Fruit fly (Drosophila melanogaster) whole organism, pupa: ENCODE data around the gene CG32772.
A peak's percentile ranks its signal among the peaks of the same experiment; 100 is the strongest.

Experiments
- CG10348 ChIP-seq: fragments of 200-800 bp; sonication (Bioruptor generic); IDR thresholded peaks from 2 replicates; pipeline ENCODE4 v1.3.6; 2022; ENCODE audit warnings: missing biosample characterization, missing genetic modification characterization
- CG12605 ChIP-seq: fragments of 200-800 bp; sonication (Bioruptor generic); IDR thresholded peaks from 2 replicates; pipeline ENCODE4 v1.3.6; 2022; ENCODE audit warnings: missing biosample characterization, missing genetic modification characterization
- CG13204 ChIP-seq: fragments of 200-800 bp; sonication (Bioruptor generic); optimal IDR thresholded peaks from 2 replicates; lab custom pipeline; 2018; ENCODE audit warnings: missing biosample characterization, mild to moderate bottlenecking, missing genetic modification characterization, moderate library complexity
- CG14655 ChIP-seq: fragments of 200-800 bp; sonication (Bioruptor generic); optimal IDR thresholded peaks from 3 replicates; lab custom pipeline; 2017; ENCODE audit warnings: mild to moderate bottlenecking, missing biosample characterization, missing genetic modification reagents, missing genetic modification characterization
- CG15710 ChIP-seq: fragments of 200-800 bp; sonication (Bioruptor generic); optimal IDR thresholded peaks from 2 replicates; lab custom pipeline; 2018; ENCODE audit warnings: missing biosample characterization, mild to moderate bottlenecking, missing genetic modification characterization, moderate library complexity
- CG17806 ChIP-seq: fragments of 200-800 bp; sonication (Bioruptor generic); optimal IDR thresholded peaks from 2 replicates; lab custom pipeline; 2018; ENCODE audit warnings: missing biosample characterization, mild to moderate bottlenecking, missing genetic modification characterization, moderate library complexity
- CG32121 ChIP-seq: fragments of 200-800 bp; sonication (Bioruptor generic); IDR thresholded peaks from 2 replicates; pipeline ENCODE4 v1.3.6; 2022; ENCODE audit warnings: missing biosample characterization, missing genetic modification characterization
- CG34367 ChIP-seq: fragments of 200-800 bp; sonication (Bioruptor generic); optimal IDR thresholded peaks from 2 replicates; lab custom pipeline; 2018; ENCODE audit warnings: missing biosample characterization, mild to moderate bottlenecking, missing genetic modification characterization
- CG4496 ChIP-seq: fragments of 200-800 bp; sonication (Bioruptor generic); IDR thresholded peaks from 3 replicates; pipeline ENCODE4 v1.3.6; 2022; ENCODE audit warnings: missing biosample characterization, missing genetic modification characterization
- CG8159 ChIP-seq: fragments of 200-800 bp; sonication (Bioruptor generic); optimal IDR thresholded peaks from 3 replicates; lab custom pipeline; 2018; ENCODE audit warnings: missing biosample characterization, mild to moderate bottlenecking, missing genetic modification characterization, moderate library complexity
- CG8301 ChIP-seq: fragments of 200-800 bp; sonication (Bioruptor generic); optimal IDR thresholded peaks from 2 replicates; lab custom pipeline; 2018; ENCODE audit warnings: missing biosample characterization, mild to moderate bottlenecking, missing genetic modification characterization
- CG9948 ChIP-seq: fragments of 200-800 bp; sonication (Bioruptor generic); optimal IDR thresholded peaks from 2 replicates; lab custom pipeline; 2018; ENCODE audit warnings: missing biosample characterization, mild to moderate bottlenecking, missing genetic modification characterization, moderate library complexity
- D1 ChIP-seq: fragments of 200-800 bp; sonication (Bioruptor generic); optimal IDR thresholded peaks from 2 replicates; lab custom pipeline; 2018; ENCODE audit warnings: missing biosample characterization, mild to moderate bottlenecking, missing genetic modification characterization, moderate library complexity
- EcR ChIP-seq: fragments of 200-800 bp; sonication (Bioruptor generic); optimal IDR thresholded peaks from 3 replicates; lab custom pipeline; 2019; ENCODE audit warnings: missing biosample characterization, missing genetic modification characterization, mild to moderate bottlenecking, moderate library complexity, missing genetic modification reagents
- Ets98B ChIP-seq: fragments of 200-800 bp; sonication (Bioruptor generic); IDR thresholded peaks from 2 replicates; pipeline ENCODE4 v1.3.6; 2022; ENCODE audit warnings: missing biosample characterization, missing genetic modification characterization
- Pif1A ChIP-seq: fragments of 200-800 bp; sonication (Bioruptor generic); optimal IDR thresholded peaks from 3 replicates; lab custom pipeline; 2016; ENCODE audit warnings: missing biosample characterization, missing genetic modification characterization
- Pif1B ChIP-seq: fragments of 200-800 bp; sonication (Bioruptor generic); optimal IDR thresholded peaks from 3 replicates; lab custom pipeline; 2016; ENCODE audit warnings: missing biosample characterization, missing genetic modification characterization
- Snoo ChIP-seq: fragments of 200-800 bp; sonication (Bioruptor generic); optimal IDR thresholded peaks from 3 replicates; lab custom pipeline; 2017; ENCODE audit warnings: missing biosample characterization, mild to moderate bottlenecking, missing genetic modification characterization, inconsistent platforms
- fd96Ca ChIP-seq: fragments of 200-800 bp; sonication (Bioruptor generic); IDR thresholded peaks from 3 replicates; pipeline ENCODE4 v1.3.6; 2022; ENCODE audit warnings: missing biosample characterization, missing genetic modification characterization
- gl ChIP-seq: fragments of 200-800 bp; sonication (Bioruptor generic); optimal IDR thresholded peaks from 2 replicates; lab custom pipeline; 2018; ENCODE audit warnings: missing biosample characterization, mild to moderate bottlenecking, missing genetic modification characterization
- rn ChIP-seq: fragments of 200-800 bp; sonication (Bioruptor generic); IDR thresholded peaks from 2 replicates; pipeline ENCODE4 v1.3.6; 2022; ENCODE audit warnings: missing biosample characterization, missing genetic modification characterization

CG32772 gene

dm6 chrX:4908926-4909432 is at the start of gene CG32772:
Gene CG32772, plus strand, starts transcription at chrX:4909102.
- peak; percentile 99 for TF ChIP-seq Snoo (tag; lab: Kevin White, UChicago)
- peak; percentile 99 for TF ChIP-seq CG13204 (GFP tag; lab: Kevin White, UChicago)
- TF ChIP-seq Ets98B (GFP tag; lab: Robert Waterston, UW), result peak; percentile 97
- TF ChIP-seq CG4496 (GFP tag; lab: Robert Waterston, UW), result peak; percentile 98
- TF ChIP-seq D1, result peak; percentile 98
- peak; percentile 99 for TF ChIP-seq CG17806 (tag; lab: Kevin White, UChicago)
- peak; percentile 97 for TF ChIP-seq CG14655 (GFP tag; lab: Kevin White, UChicago)
- TF ChIP-seq Pif1B (GFP tag; lab: Kevin White, UChicago), result peak; percentile 100
- TF ChIP-seq Pif1A (GFP tag; lab: Kevin White, UChicago), result peak; percentile 100
- TF ChIP-seq CG10348 (GFP tag; lab: Robert Waterston, UW), result peak; percentile 49; the same call in 1 of the 2 replicates
- peak; percentile 94 for TF ChIP-seq CG8301 (tag; lab: Kevin White, UChicago)
- TF ChIP-seq rn (GFP tag; lab: Robert Waterston, UW), result peak; percentile 97
- TF ChIP-seq CG8159 (tag; lab: Kevin White, UChicago), result peak; percentile 99
- peak; percentile 99 for TF ChIP-seq CG15710 (tag; lab: Kevin White, UChicago)
- peak; percentile 99 for TF ChIP-seq CG34367 (tag; lab: Kevin White, UChicago)
- TF ChIP-seq fd96Ca (GFP tag; lab: Robert Waterston, UW), result peak; percentile 97
- peak; percentile 100 for TF ChIP-seq gl (tag; lab: Kevin White, UChicago)
- TF ChIP-seq CG12605 (GFP tag; lab: Robert Waterston, UW), result peak; percentile 98
- TF ChIP-seq CG32121 (GFP tag; lab: Robert Waterston, UW), result peak; percentile 96
- peak; percentile 89 for TF ChIP-seq EcR (GFP tag; lab: Kevin White, UChicago)
- peak; percentile 97 for TF ChIP-seq CG9948 (tag; lab: Kevin White, UChicago)

dm6 chrX:4860266-4860665 is 48.6 kb upstream of the CG32772 start:
- no peak for TF ChIP-seq CG17806 (tag; lab: Kevin White, UChicago)
- TF ChIP-seq CG32121 (GFP tag; lab: Robert Waterston, UW), result no peak
- no peak for TF ChIP-seq EcR (GFP tag; lab: Kevin White, UChicago)
- TF ChIP-seq CG34367 (tag; lab: Kevin White, UChicago), result no peak

DNA sequence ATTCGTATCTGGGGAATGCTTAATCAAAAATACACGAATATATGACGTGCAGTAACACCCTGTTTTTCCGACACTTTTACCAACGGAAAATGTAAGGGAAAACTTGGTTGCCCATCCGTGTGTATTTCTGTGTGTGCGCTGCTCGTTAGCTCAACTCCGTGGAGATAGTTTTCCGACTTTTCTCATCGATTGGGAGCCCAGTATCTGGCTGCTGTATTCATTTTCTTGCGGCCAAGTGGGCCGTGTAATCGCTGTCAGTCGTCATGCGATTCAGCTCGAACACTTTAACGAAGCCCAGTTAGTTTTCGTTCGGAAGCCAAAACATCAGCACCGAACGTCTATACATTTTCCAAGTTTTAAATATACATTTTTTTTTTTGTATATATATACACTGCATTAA is 33.5 kb upstream of the CG32772 start, which contains the start of gene boil:
boil (plus strand) TSS at position 301 of the 400 bp plus-strand sequence.
- TF ChIP-seq CG34367 (tag; lab: Kevin White, UChicago) (no peak), gl (tag; lab: Kevin White, UChicago) (no peak), CG17806 (tag; lab: Kevin White, UChicago) (no peak)

- TF ChIP-seq CG15710 (tag; lab: Kevin White, UChicago), result no peak
- peak; percentile 55 for TF ChIP-seq CG32121 (GFP tag; lab: Robert Waterston, UW)
- peak; percentile 50 for TF ChIP-seq Ets98B (GFP tag; lab: Robert Waterston, UW)
- TF ChIP-seq CG14655 (GFP tag; lab: Kevin White, UChicago), result peak; percentile 17
- no peak for TF ChIP-seq CG12605 (GFP tag; lab: Robert Waterston, UW)
- no peak for TF ChIP-seq gl (tag; lab: Kevin White, UChicago)
- TF ChIP-seq CG4496 (GFP tag; lab: Robert Waterston, UW), result peak; percentile 32; the same call in 1 of the 3 replicates
- TF ChIP-seq CG9948 (tag; lab: Kevin White, UChicago), result no peak
- TF ChIP-seq EcR (GFP tag; lab: Kevin White, UChicago), result no peak
- TF ChIP-seq CG8301 (tag; lab: Kevin White, UChicago), result peak; percentile 17
- peak; percentile 64; the same call in 2 of the 3 replicates for TF ChIP-seq fd96Ca (GFP tag; lab: Robert Waterston, UW)
- no peak for TF ChIP-seq rn (GFP tag; lab: Robert Waterston, UW)
- no peak for TF ChIP-seq CG17806 (tag; lab: Kevin White, UChicago)
- no peak for TF ChIP-seq Snoo (tag; lab: Kevin White, UChicago)
These were observed 23.0 kb upstream of the CG32772 start for dm6 chrX:4885875-4886274.

DNA sequence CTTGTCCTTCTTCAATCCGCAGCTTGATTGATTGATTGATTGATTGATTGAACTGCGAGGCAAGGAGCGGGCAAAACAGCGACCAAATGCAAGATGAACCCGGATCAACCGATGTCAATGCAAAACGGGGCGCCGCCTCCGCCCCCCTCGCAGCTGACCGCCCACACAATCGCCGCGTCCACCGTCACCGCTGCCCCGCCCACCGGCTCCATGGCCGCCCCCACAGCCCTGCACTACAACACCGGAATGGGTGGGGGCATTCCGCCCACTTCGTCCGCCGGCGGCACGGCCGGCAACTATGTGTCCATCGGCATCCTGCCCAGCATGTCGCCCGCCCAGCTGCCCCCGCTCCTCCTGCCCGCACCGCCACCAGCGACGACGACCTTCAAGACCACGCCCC is 14.3 kb upstream of the CG32772 start:
- TF ChIP-seq CG4496 (GFP tag; lab: Robert Waterston, UW) (no peak), CG10348 (GFP tag; lab: Robert Waterston, UW) (no peak), CG32121 (GFP tag; lab: Robert Waterston, UW) (no peak), Pif1B (GFP tag; lab: Kevin White, UChicago) (no peak), EcR (GFP tag; lab: Kevin White, UChicago) (no peak), D1 (no peak), CG9948 (tag; lab: Kevin White, UChicago) (no peak), Ets98B (GFP tag; lab: Robert Waterston, UW) (no peak), gl (tag; lab: Kevin White, UChicago) (no peak), fd96Ca (GFP tag; lab: Robert Waterston, UW) (no peak)

- TF ChIP-seq CG15710 (tag; lab: Kevin White, UChicago) (no peak), CG9948 (tag; lab: Kevin White, UChicago) (no peak), CG4496 (GFP tag; lab: Robert Waterston, UW) (no peak), CG10348 (GFP tag; lab: Robert Waterston, UW) (no peak), Ets98B (GFP tag; lab: Robert Waterston, UW) (no peak), fd96Ca (GFP tag; lab: Robert Waterston, UW) (no peak), CG34367 (tag; lab: Kevin White, UChicago) (no peak), CG17806 (tag; lab: Kevin White, UChicago) (no peak), D1 (no peak), Snoo (tag; lab: Kevin White, UChicago) (no peak)
- TF ChIP-seq, all 21 proteins: peak for 0
These were observed 12.0 kb upstream of the CG32772 start for dm6 chrX:4896892-4897291.
